Fruit fly (Drosophila melanogaster): ENCODE data around the gene CG10383.

The CG10383 gene

dm6 chr2L:18677910-18678639 lies 17.3 kb downstream of the CG10383 start:
- TF ChIP-seq CG32121 (GFP tag; IDR thresholded peaks at IDR 0.05) (0 out of 2 replicates have a peak, but pooled peaks have one; percentile 7), CG15710 (tag; optimal IDR thresholded peaks at IDR 0.05) (peak; percentile 30), CG13204 (GFP tag; optimal IDR thresholded peaks at IDR 0.05) (no peak), Snoo (tag; optimal IDR thresholded peaks at IDR 0.05) (peak; percentile 39), D1 (tag; optimal IDR thresholded peaks at IDR 0.05) (no peak), CG12605 (GFP tag; IDR thresholded peaks at IDR 0.05) (no peak), Pif1A (GFP tag; optimal IDR thresholded peaks at IDR 0.05) (no peak)

dm6 chr2L:18676948-18677820 lies 18.2 kb downstream of the CG10383 start, which contains the start of the genes Mst36Fa and CG31751:
Gene Mst36Fa (minus strand): TSS chr2L:18676998.
Gene CG31751 (plus strand): TSS chr2L:18677221.
- no peak for TF ChIP-seq rn (GFP tag; IDR thresholded peaks at IDR 0.05)
- TF ChIP-seq Ets98B (GFP tag; IDR thresholded peaks at IDR 0.05) = 0 out of 2 replicates have a peak, but pooled peaks have one; percentile 23
- no peak for TF ChIP-seq fd96Ca (GFP tag; IDR thresholded peaks at IDR 0.05)
- peak; percentile 46; the same call in 1 of the 3 replicates for TF ChIP-seq CG4496 (GFP tag; IDR thresholded peaks at IDR 0.05)
- 0 out of 2 replicates have a peak, but pooled peaks have one; percentile 6 for TF ChIP-seq CG10348 (GFP tag; IDR thresholded peaks at IDR 0.05)

dm6 chr2L:18674994-18675393 lies 20.4 kb downstream of the CG10383 start, which contains the start of gene Mst36Fb:
Gene Mst36Fb (minus strand): TSS chr2L:18675094.
- TF ChIP-seq Ets98B (GFP tag; IDR thresholded peaks at IDR 0.05) = no peak
- no peak for TF ChIP-seq CG10348 (GFP tag; IDR thresholded peaks at IDR 0.05)
- no peak for TF ChIP-seq CG15710 (tag; optimal IDR thresholded peaks at IDR 0.05)
- TF ChIP-seq fd96Ca (GFP tag; IDR thresholded peaks at IDR 0.05) = no peak
- TF ChIP-seq CG32121 (GFP tag; IDR thresholded peaks at IDR 0.05) = no peak
- no peak for TF ChIP-seq D1 (tag; optimal IDR thresholded peaks at IDR 0.05)
- no peak for TF ChIP-seq CG8159 (tag; optimal IDR thresholded peaks at IDR 0.05)
- no peak for TF ChIP-seq Pif1B (GFP tag; optimal IDR thresholded peaks at IDR 0.05)
- TF ChIP-seq CG34367 (tag; optimal IDR thresholded peaks at IDR 0.05) = no peak
- TF ChIP-seq CG17806 (tag; optimal IDR thresholded peaks at IDR 0.05) = no peak
- TF ChIP-seq rn (GFP tag; IDR thresholded peaks at IDR 0.05) = no peak
- no peak for TF ChIP-seq CG8301 (tag; optimal IDR thresholded peaks at IDR 0.05)
- TF ChIP-seq CG13204 (GFP tag; optimal IDR thresholded peaks at IDR 0.05) = no peak
- TF ChIP-seq Pif1A (GFP tag; optimal IDR thresholded peaks at IDR 0.05) = no peak

dm6 chr2L:18673185-18673584 lies 22.2 kb downstream of the CG10383 start, which contains the start of gene CG43339:
Gene CG43339 (minus strand): TSS chr2L:18673285.
- TF ChIP-seq CG9948 (tag; optimal IDR thresholded peaks at IDR 0.05) (no peak), CG14655 (GFP tag; optimal IDR thresholded peaks at IDR 0.05) (no peak), Pif1B (GFP tag; optimal IDR thresholded peaks at IDR 0.05) (no peak), CG13204 (GFP tag; optimal IDR thresholded peaks at IDR 0.05) (no peak), CG15710 (tag; optimal IDR thresholded peaks at IDR 0.05) (no peak), gl (tag; optimal IDR thresholded peaks at IDR 0.05) (no peak), rn (GFP tag; IDR thresholded peaks at IDR 0.05) (no peak), Ets98B (GFP tag; IDR thresholded peaks at IDR 0.05) (no peak), Pif1A (GFP tag; optimal IDR thresholded peaks at IDR 0.05) (no peak)

dm6 chr2L:18671146-18671545 lies 24.3 kb downstream of the CG10383 start, which contains the start of gene CG43338:
Gene CG43338 (minus strand): TSS chr2L:18671246.
- TF ChIP-seq fd96Ca (GFP tag; IDR thresholded peaks at IDR 0.05) (no peak), CG9948 (tag; optimal IDR thresholded peaks at IDR 0.05) (no peak), CG10348 (GFP tag; IDR thresholded peaks at IDR 0.05) (no peak), D1 (tag; optimal IDR thresholded peaks at IDR 0.05) (no peak), gl (tag; optimal IDR thresholded peaks at IDR 0.05) (no peak), Ets98B (GFP tag; IDR thresholded peaks at IDR 0.05) (no peak), CG8159 (tag; optimal IDR thresholded peaks at IDR 0.05) (no peak), CG12605 (GFP tag; IDR thresholded peaks at IDR 0.05) (no peak), CG8301 (tag; optimal IDR thresholded peaks at IDR 0.05) (no peak), Snoo (tag; optimal IDR thresholded peaks at IDR 0.05) (no peak), CG32121 (GFP tag; IDR thresholded peaks at IDR 0.05) (no peak), CG15710 (tag; optimal IDR thresholded peaks at IDR 0.05) (no peak), CG14655 (GFP tag; optimal IDR thresholded peaks at IDR 0.05) (no peak), CG4496 (GFP tag; IDR thresholded peaks at IDR 0.05) (no peak), CG13204 (GFP tag; optimal IDR thresholded peaks at IDR 0.05) (no peak), EcR (GFP tag; optimal IDR thresholded peaks at IDR 0.05) (no peak), CG34367 (tag; optimal IDR thresholded peaks at IDR 0.05) (no peak), rn (GFP tag; IDR thresholded peaks at IDR 0.05) (no peak), Pif1B (GFP tag; optimal IDR thresholded peaks at IDR 0.05) (no peak), Pif1A (GFP tag; optimal IDR thresholded peaks at IDR 0.05) (no peak)

Data from whole organism, pupa.